Fruit fly (Drosophila melanogaster) whole organism, wandering third instar larva: ENCODE data around the gene CG7916.

Experiments
- Hr78 ChIP-seq: fragments of >200 bp; optimal IDR thresholded peaks from 2 replicates; lab custom pipeline; 2017; ENCODE audit warnings: missing biosample characterization, missing genetic modification characterization
- Jra ChIP-seq: sonication (Bioruptor generic); optimal IDR thresholded peaks from 2 replicates; lab custom pipeline; 2016; ENCODE audit warnings: missing biosample characterization, missing genetic modification characterization
- Myc ChIP-seq: fragments of >200 bp; optimal IDR thresholded peaks from 2 replicates; lab custom pipeline; 2017
- OdsH ChIP-seq: fragments of 200-800 bp; sonication (Bioruptor generic); optimal IDR thresholded peaks from 2 replicates; lab custom pipeline; 2016; ENCODE audit warnings: missing biosample characterization, mild to moderate bottlenecking, missing genetic modification characterization
- Rel ChIP-seq, 2 experiments: fragments of 200-800 bp; sonication (Bioruptor generic) in 1 of 2; optimal IDR thresholded peaks; 2 replicates in 1 of 2; 3 replicates in 1 of 2; lab custom pipeline; 2016 to 2019; ENCODE audit warnings: mild to moderate bottlenecking in 2 of 2, missing biosample characterization in 2 of 2, missing genetic modification characterization in 2 of 2, moderate library complexity in 1 of 2
- usp ChIP-seq: fragments of >200 bp; optimal IDR thresholded peaks from 2 replicates; lab custom pipeline; 2017; ENCODE audit warnings: missing biosample characterization, missing genetic modification characterization

- TF ChIP-seq Hr78 (GFP tag; lab: Kevin White, UChicago) (no peak), Rel (GFP tag; optimal IDR thresholded peaks at IDR 0.05; lab: Kevin White, UChicago) (no peak), Rel (tag; optimal IDR thresholded peaks at IDR 0.05; lab: Kevin White, UChicago) (peak; percentile 70), OdsH (GFP tag; lab: Kevin White, UChicago) (no peak), usp (no peak), Myc (lab: Kevin White, UChicago) (no peak), Jra (GFP tag; lab: Kevin White, UChicago) (no peak)
Observed at dm6 chr2L:13847625-13848024, 1.1 kb downstream of the CG7916 start, which contains the start of gene CG7953.
